Fruit fly (Drosophila melanogaster) whole organism, pupa: ENCODE results near the gene CG34242.

ENCODE experiments used
- CG12605 ChIP-seq: fragments of 200-800 bp; sonication (Bioruptor generic); IDR thresholded peaks from 2 replicates; pipeline ENCODE4 v1.3.6; 2022; ENCODE audit warnings: missing biosample characterization, missing genetic modification characterization
- CG17806 ChIP-seq: fragments of 200-800 bp; sonication (Bioruptor generic); optimal IDR thresholded peaks from 2 replicates; lab custom pipeline; 2018; ENCODE audit warnings: missing biosample characterization, mild to moderate bottlenecking, missing genetic modification characterization, moderate library complexity
- Pif1A ChIP-seq: fragments of 200-800 bp; sonication (Bioruptor generic); optimal IDR thresholded peaks from 3 replicates; lab custom pipeline; 2016; ENCODE audit warnings: missing biosample characterization, missing genetic modification characterization
- fd96Ca ChIP-seq: fragments of 200-800 bp; sonication (Bioruptor generic); IDR thresholded peaks from 3 replicates; pipeline ENCODE4 v1.3.6; 2022; ENCODE audit warnings: missing biosample characterization, missing genetic modification characterization

DNA sequence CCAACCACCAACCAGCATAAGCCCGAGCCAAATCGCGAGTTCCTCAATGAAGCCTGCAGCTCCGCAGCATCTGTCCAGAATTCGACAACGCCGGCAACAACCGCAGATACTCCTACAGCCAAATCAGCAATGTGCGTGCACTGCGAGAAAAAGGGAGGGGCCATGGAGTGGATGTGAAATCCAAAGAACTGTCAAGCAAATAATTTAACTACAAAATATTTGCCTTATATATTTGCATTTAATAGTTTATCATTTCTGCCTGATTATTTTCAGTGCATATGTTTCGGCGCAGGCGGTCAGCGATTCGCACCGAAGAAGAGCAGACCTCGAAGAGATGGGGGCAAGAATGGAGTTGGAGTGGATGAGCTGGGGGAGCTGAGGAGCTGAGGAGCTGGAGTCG lies 17.9 kb downstream of the CG34242 start:
- TF ChIP-seq Pif1A (peak; percentile 78), CG17806 (tag; lab: Kevin White, UChicago) (peak; percentile 75), fd96Ca (GFP tag; lab: Robert Waterston, UW) (peak; percentile 84), CG12605 (GFP tag; lab: Robert Waterston, UW) (peak; percentile 64)
